Worm (Caenorhabditis elegans): ENCODE data around the gene pigm-1.

- TF ChIP-seq mdl-1 (tag; optimal IDR thresholded peaks at IDR 0.05) (no peak), snpc-4 (tag; optimal IDR thresholded peaks at IDR 0.05) (no peak), zip-11 (GFP tag; IDR thresholded peaks at IDR 0.05) (no peak), lin-13 (GFP tag; optimal IDR thresholded peaks at IDR 0.05) (no peak), egl-27 (tag; optimal IDR thresholded peaks at IDR 0.05) (no peak), ama-1 (optimal IDR thresholded peaks at IDR 0.05) (no peak), unc-39 (tag; optimal IDR thresholded peaks at IDR 0.05) (no peak), mxl-3 (GFP tag; optimal IDR thresholded peaks at IDR 0.05) (no peak), ztf-11 (tag; optimal IDR thresholded peaks at IDR 0.05) (no peak), unc-62 (GFP tag; optimal IDR thresholded peaks at IDR 0.05 in 1 of 2) (no peak), unc-62 (tag; optimal IDR thresholded peaks at IDR 0.05) (no peak), fos-1 (tag; optimal IDR thresholded peaks at IDR 0.05) (no peak)
Measured at ce11 chrII:11376026-11376425, 27.8 kb downstream of the pigm-1 start.

All from whole organism, L4 larva.